Fruit fly (Drosophila melanogaster) whole organism, embryonic: Measurements from ENCODE around the gene CG14229.

ENCODE experiments used
- Ada2b ChIP-seq: fragments of 200-800 bp; sonication (Bioruptor generic); IDR thresholded peaks from 2 replicates; pipeline ENCODE4 v1.3.6; 2022; ENCODE audit warnings: missing biosample characterization, missing genetic modification characterization
- CG10979 ChIP-seq: fragments of 200-800 bp; sonication (Bioruptor generic); optimal IDR thresholded peaks from 2 replicates; lab custom pipeline; 2018; ENCODE audit warnings: missing biosample characterization, mild to moderate bottlenecking, missing genetic modification characterization, moderate library complexity
- CG1233 ChIP-seq: fragments of 200-800 bp; sonication (Bioruptor generic); optimal IDR thresholded peaks from 4 replicates; lab custom pipeline; 2018; ENCODE audit warnings: missing biosample characterization, mild to moderate bottlenecking, missing genetic modification characterization
- CG14965 ChIP-seq: fragments of 200-800 bp; sonication (Bioruptor generic); optimal IDR thresholded peaks from 2 replicates; lab custom pipeline; 2016; ENCODE audit warnings: missing biosample characterization, missing genetic modification characterization, borderline replicate concordance
- CG15269 ChIP-seq: fragments of 200-800 bp; sonication (Bioruptor generic); optimal IDR thresholded peaks from 2 replicates; lab custom pipeline; 2018; ENCODE audit warnings: missing biosample characterization, mild to moderate bottlenecking, missing genetic modification characterization, moderate library complexity
- CG18764 ChIP-seq: fragments of 200-800 bp; sonication (Bioruptor generic); optimal IDR thresholded peaks from 3 replicates; lab custom pipeline; 2016; ENCODE audit warnings: missing biosample characterization, missing genetic modification characterization
- CG2875 ChIP-seq: fragments of 200-800 bp; sonication (Bioruptor generic); optimal IDR thresholded peaks from 2 replicates; lab custom pipeline; 2017; ENCODE audit warnings: missing biosample characterization, mild to moderate bottlenecking, missing genetic modification characterization, missing genetic modification reagents
- CG32532 ChIP-seq: fragments of 200-800 bp; sonication (Bioruptor generic); IDR thresholded peaks from 2 replicates; pipeline ENCODE4 v1.3.6; 2022; ENCODE audit warnings: missing biosample characterization, missing genetic modification characterization
- CG3838 ChIP-seq: fragments of 200-800 bp; sonication (Bioruptor generic); optimal IDR thresholded peaks from 3 replicates; lab custom pipeline; 2016; ENCODE audit warnings: missing biosample characterization, missing genetic modification characterization
- CG5953 ChIP-seq: fragments of 200-800 bp; sonication (Bioruptor generic); IDR thresholded peaks from 2 replicates; pipeline ENCODE4 v1.3.6; 2022; ENCODE audit warnings: missing biosample characterization, missing genetic modification characterization
- CG6689 ChIP-seq: fragments of 200-800 bp; sonication (Bioruptor generic); IDR thresholded peaks from 2 replicates; pipeline ENCODE4 v1.3.6; 2022; ENCODE audit warnings: missing biosample characterization, missing genetic modification characterization
- CG7745 ChIP-seq: fragments of 200-800 bp; sonication (Bioruptor generic); optimal IDR thresholded peaks from 2 replicates; lab custom pipeline; 2018; ENCODE audit warnings: missing biosample characterization, mild to moderate bottlenecking, missing genetic modification characterization, moderate library complexity
- CG8388 ChIP-seq: fragments of 200-800 bp; sonication (Bioruptor generic); optimal IDR thresholded peaks from 2 replicates; lab custom pipeline; 2019; ENCODE audit warnings: missing biosample characterization, mild to moderate bottlenecking, missing genetic modification characterization, moderate library complexity
- D ChIP-seq, 2 experiments: fragments of 200-800 bp in 1 of 2; fragments of >200 bp in 1 of 2; sonication (Bioruptor generic) in 1 of 2; optimal IDR thresholded peaks; 2 replicates in 1 of 2; 3 replicates in 1 of 2; lab custom pipeline; 2017; ENCODE audit warnings: mild to moderate bottlenecking in 1 of 2, missing biosample characterization in 1 of 2, missing genetic modification characterization in 1 of 2, missing genetic modification reagents in 1 of 2
- Ets97D ChIP-seq: fragments of 200-800 bp; sonication (Bioruptor generic); optimal IDR thresholded peaks from 3 replicates; lab custom pipeline; 2016; ENCODE audit warnings: missing biosample characterization, missing genetic modification characterization
- Gug ChIP-seq: fragments of 200-800 bp; sonication (Bioruptor generic); IDR thresholded peaks from 4 replicates; pipeline ENCODE4 v1.3.6; 2022; ENCODE audit warnings: missing biosample characterization, missing genetic modification characterization
- HLH3B ChIP-seq: fragments of 200-800 bp; sonication (Bioruptor generic); IDR thresholded peaks from 2 replicates; pipeline ENCODE4 v1.3.6; 2022; ENCODE audit warnings: missing biosample characterization, missing genetic modification characterization
- Hand ChIP-seq: fragments of 200-800 bp; sonication (Bioruptor generic); optimal IDR thresholded peaks from 2 replicates; lab custom pipeline; 2017; ENCODE audit warnings: mild to moderate bottlenecking, missing biosample characterization, missing genetic modification reagents, missing genetic modification characterization
- Hmx ChIP-seq: fragments of 200-800 bp; sonication (Bioruptor generic); optimal IDR thresholded peaks from 2 replicates; lab custom pipeline; 2016; ENCODE audit warnings: missing biosample characterization, missing genetic modification characterization
- Lpt ChIP-seq: fragments of >200 bp; optimal IDR thresholded peaks from 2 replicates; lab custom pipeline; 2018; ENCODE audit warnings: missing biosample characterization, missing genetic modification characterization
- MBD-R2 ChIP-seq: fragments of 200-800 bp; sonication (Bioruptor generic); IDR thresholded peaks from 2 replicates; pipeline ENCODE4 v1.3.6; 2022; ENCODE audit warnings: missing biosample characterization, missing genetic modification characterization
- Med ChIP-seq: fragments of 200-800 bp; sonication (Bioruptor generic); peaks from one replicate; lab custom pipeline; 2016; ENCODE audit warnings: missing biosample characterization, missing genetic modification characterization, mild to moderate bottlenecking, inconsistent platforms, moderate library complexity
- NK7.1 ChIP-seq: fragments of 200-800 bp; sonication (Bioruptor generic); optimal IDR thresholded peaks from 3 replicates; lab custom pipeline; 2016; ENCODE audit warnings: missing biosample characterization, missing genetic modification characterization
- Nf-YA ChIP-seq: fragments of 200-800 bp; sonication (Bioruptor generic); IDR thresholded peaks from 2 replicates; pipeline ENCODE4 v1.3.6; 2022; ENCODE audit warnings: missing biosample characterization, missing genetic modification characterization
- Sox100B ChIP-seq: fragments of 200-800 bp; sonication (Bioruptor generic); optimal IDR thresholded peaks from 3 replicates; lab custom pipeline; 2018; ENCODE audit warnings: missing biosample characterization, mild to moderate bottlenecking, missing genetic modification characterization
- Sry-δ ChIP-seq: fragments of 200-800 bp; sonication (Bioruptor generic); optimal IDR thresholded peaks from 2 replicates; lab custom pipeline; 2016; ENCODE audit warnings: missing biosample characterization, missing genetic modification characterization
- TFAM ChIP-seq: fragments of 200-800 bp; sonication (Bioruptor generic); optimal IDR thresholded peaks from 2 replicates; lab custom pipeline; 2017; ENCODE audit warnings: missing biosample characterization, missing genetic modification characterization, inconsistent platforms
- Usf ChIP-seq: fragments of 200-800 bp; sonication (Bioruptor generic); optimal IDR thresholded peaks from 2 replicates; lab custom pipeline; 2017; ENCODE audit warnings: missing genotype, missing biosample characterization, missing genetic modification characterization
- ase ChIP-seq: fragments of 200-800 bp; sonication (Bioruptor generic); IDR thresholded peaks from 3 replicates; pipeline ENCODE4 v1.3.6; 2022; ENCODE audit warnings: missing biosample characterization, missing genetic modification characterization
- btn ChIP-seq: fragments of 200-800 bp; sonication (Bioruptor generic); optimal IDR thresholded peaks from 2 replicates; lab custom pipeline; 2016; ENCODE audit warnings: missing biosample characterization, missing genetic modification characterization
- chm ChIP-seq: fragments of 200-800 bp; sonication (Bioruptor generic); IDR thresholded peaks from 2 replicates; pipeline ENCODE4 v1.3.6; 2022; ENCODE audit warnings: missing biosample characterization, missing genetic modification characterization
- dan ChIP-seq: fragments of 200-800 bp; sonication (Bioruptor generic); IDR thresholded peaks from 2 replicates; pipeline ENCODE4 v1.3.6; 2022; ENCODE audit warnings: missing biosample characterization, missing genetic modification characterization
- eve ChIP-seq, 2 experiments: fragments of >200 bp; optimal IDR thresholded peaks; 2 replicates each; lab custom pipeline; 2017; ENCODE audit warnings: missing biosample characterization in 2 of 2, missing genetic modification characterization in 2 of 2
- fd3F ChIP-seq: fragments of 200-800 bp; sonication (Bioruptor generic); optimal IDR thresholded peaks from 2 replicates; lab custom pipeline; 2018; ENCODE audit warnings: missing biosample characterization, mild to moderate bottlenecking, missing genetic modification characterization, moderate library complexity
- fd64A ChIP-seq: fragments of 200-800 bp; sonication (Bioruptor generic); optimal IDR thresholded peaks from 3 replicates; lab custom pipeline; 2018; ENCODE audit warnings: missing biosample characterization, mild to moderate bottlenecking, missing genetic modification characterization
- fd96Cb ChIP-seq: fragments of 200-800 bp; sonication (Bioruptor generic); optimal IDR thresholded peaks from 2 replicates; lab custom pipeline; 2018; ENCODE audit warnings: missing biosample characterization, mild to moderate bottlenecking, missing genetic modification characterization, moderate library complexity
- gce ChIP-seq: fragments of 200-800 bp; sonication (Bioruptor generic); IDR thresholded peaks from 3 replicates; pipeline ENCODE4 v1.3.6; 2022; ENCODE audit warnings: missing biosample characterization, missing genetic modification characterization
- gfzf ChIP-seq: fragments of 200-800 bp; sonication (Bioruptor generic); optimal IDR thresholded peaks from 2 replicates; lab custom pipeline; 2016; ENCODE audit warnings: missing biosample characterization, mild to moderate bottlenecking, missing genetic modification characterization, moderate library complexity
- grn ChIP-seq: fragments of 200-800 bp; sonication (Bioruptor generic); optimal IDR thresholded peaks from 3 replicates; lab custom pipeline; 2017; ENCODE audit warnings: missing biosample characterization, missing genetic modification characterization
- insv ChIP-seq, 2 experiments: fragments of 200-800 bp; sonication (Bioruptor generic); optimal IDR thresholded peaks; 3 replicates each; lab custom pipeline; 2016 to 2018; ENCODE audit warnings: missing biosample characterization in 2 of 2, missing genetic modification characterization in 2 of 2
- inv ChIP-seq: fragments of 200-800 bp; sonication (Bioruptor generic); IDR thresholded peaks from 2 replicates; pipeline ENCODE4 v1.3.6; 2022; ENCODE audit warnings: missing biosample characterization, missing genetic modification characterization; ENCODE audit not compliant: partially characterized antibody
- klu ChIP-seq: fragments of 200-800 bp; sonication (Bioruptor generic); IDR thresholded peaks from 2 replicates; pipeline ENCODE4 v1.3.6; 2022; ENCODE audit warnings: missing biosample characterization, missing genetic modification characterization
- lab ChIP-seq: fragments of 200-800 bp; sonication (Bioruptor generic); optimal IDR thresholded peaks from 3 replicates; lab custom pipeline; 2017; ENCODE audit warnings: missing biosample characterization, missing genetic modification characterization, mild to moderate bottlenecking, moderate library complexity, missing genetic modification reagents
- lilli ChIP-seq: fragments of 200-800 bp; sonication (Bioruptor generic); optimal IDR thresholded peaks from 3 replicates; lab custom pipeline; 2016; ENCODE audit warnings: missing biosample characterization, missing genetic modification characterization
- pita ChIP-seq: fragments of 200-800 bp; sonication (Bioruptor generic); optimal IDR thresholded peaks from 2 replicates; lab custom pipeline; 2017; ENCODE audit warnings: missing biosample characterization, mild to moderate bottlenecking, missing genetic modification characterization
- shn ChIP-seq: fragments of 200-800 bp; sonication (Bioruptor generic); optimal IDR thresholded peaks from 3 replicates; lab custom pipeline; 2016; ENCODE audit warnings: missing biosample characterization, missing genetic modification characterization
- sna ChIP-seq: fragments of 200-800 bp; sonication (Bioruptor generic); IDR thresholded peaks from 2 replicates; pipeline ENCODE4 v1.3.6; 2022; ENCODE audit warnings: missing biosample characterization, missing genetic modification characterization; ENCODE audit not compliant: partially characterized antibody
- ssp ChIP-seq: fragments of 200-800 bp; sonication (Bioruptor generic); IDR thresholded peaks from 2 replicates; pipeline ENCODE4 v1.3.6; 2022; ENCODE audit warnings: missing biosample characterization, missing genetic modification characterization
- stc ChIP-seq: fragments of 200-800 bp; sonication (Bioruptor generic); IDR thresholded peaks from 2 replicates; pipeline ENCODE4 v1.3.6; 2022; ENCODE audit warnings: missing biosample characterization, missing genetic modification characterization
- tio ChIP-seq: fragments of 200-800 bp; sonication (Bioruptor generic); optimal IDR thresholded peaks from 2 replicates; lab custom pipeline; 2017; ENCODE audit warnings: missing biosample characterization, missing genetic modification characterization, inconsistent platforms

CG14229 gene

dm6 chrX:19645873-19646541 is 49.0 kb downstream of the CG14229 start, which contains the start of gene Arp10 (continued):
- TF ChIP-seq fd64A (GFP tag; lab: Kevin White, UChicago) (no peak), CG14965 (GFP tag; lab: Kevin White, UChicago) (no peak), gfzf (GFP tag; lab: Kevin White, UChicago) (peak; percentile 47), CG2875 (GFP tag; lab: Kevin White, UChicago) (no peak), CG15269 (no peak), Lpt (no peak), inv (GFP tag; lab: Robert Waterston, UW) (no peak), lilli (GFP tag; lab: Kevin White, UChicago) (peak; percentile 12), ssp (peak; percentile 92), CG5953 (GFP tag; lab: Robert Waterston, UW) (no peak), CG10979 (tag; lab: Kevin White, UChicago) (no peak), Ets97D (GFP tag; lab: Kevin White, UChicago) (peak; percentile 15), eve (GFP tag; optimal IDR thresholded peaks at IDR 0.05; lab: Kevin White, UChicago) (no peak), CG18764 (peak; percentile 15), insv (GFP tag; optimal IDR thresholded peaks at IDR 0.05; lab: Kevin White, UChicago) (no peak), dan (no peak), CG7745 (tag; lab: Kevin White, UChicago) (peak; percentile 98), NK7.1 (no peak), Sox100B (no peak), klu (GFP tag; lab: Robert Waterston, UW) (no peak), CG32532 (GFP tag; lab: Robert Waterston, UW) (peak; percentile 36; the same call in 1 of the 2 replicates), sna (GFP tag; lab: Robert Waterston, UW) (no peak), stc (GFP tag; lab: Robert Waterston, UW) (no peak), tio (GFP tag; lab: Kevin White, UChicago) (no peak), lab (GFP tag; lab: Kevin White, UChicago) (no peak), MBD-R2 (GFP tag; lab: Robert Waterston, UW) (peak; percentile 73), TFAM (GFP tag; lab: Kevin White, UChicago) (no peak), Hand (GFP tag; lab: Kevin White, UChicago) (no peak), CG8388 (no peak), grn (GFP tag; lab: Kevin White, UChicago) (no peak), gce (no peak), CG3838 (GFP tag; lab: Kevin White, UChicago) (no peak), fd3F (GFP tag; lab: Kevin White, UChicago) (no peak), HLH3B (GFP tag; lab: Robert Waterston, UW) (no peak), ase (GFP tag; lab: Robert Waterston, UW) (no peak), shn (GFP tag; lab: Kevin White, UChicago) (no peak), CG6689 (no peak; the same call in 1 of the 2 replicates), fd96Cb (tag; lab: Kevin White, UChicago) (no peak), Gug (no peak), chm (no peak), Sry-δ (GFP tag; lab: Kevin White, UChicago) (peak; percentile 57), Nf-YA (GFP tag; lab: Robert Waterston, UW) (no peak), btn (GFP tag; lab: Kevin White, UChicago) (no peak), pita (no peak), Usf (GFP tag; lab: Kevin White, UChicago) (no peak), D (optimal IDR thresholded peaks at IDR 0.05; lab: Kevin White, UChicago) (no peak), D (GFP tag; optimal IDR thresholded peaks at IDR 0.05; lab: Kevin White, UChicago) (no peak), CG1233 (GFP tag; lab: Kevin White, UChicago) (no peak), Med (GFP tag; lab: Kevin White, UChicago) (peak; percentile 57), Ada2b (GFP tag; lab: Robert Waterston, UW) (no peak), Hmx (GFP tag; lab: Kevin White, UChicago) (no peak)
